Fruit fly (Drosophila melanogaster) whole organism, pupa: ENCODE data around the gene CG6184.

ENCODE experiments used
- CG10348 ChIP-seq: fragments of 200-800 bp; sonication (Bioruptor generic); IDR thresholded peaks from 2 replicates; pipeline ENCODE4 v1.3.6; 2022; ENCODE audit warnings: missing biosample characterization, missing genetic modification characterization
- CG12605 ChIP-seq: fragments of 200-800 bp; sonication (Bioruptor generic); IDR thresholded peaks from 2 replicates; pipeline ENCODE4 v1.3.6; 2022; ENCODE audit warnings: missing biosample characterization, missing genetic modification characterization
- CG13204 ChIP-seq: fragments of 200-800 bp; sonication (Bioruptor generic); optimal IDR thresholded peaks from 2 replicates; lab custom pipeline; 2018; ENCODE audit warnings: missing biosample characterization, mild to moderate bottlenecking, missing genetic modification characterization, moderate library complexity
- CG14655 ChIP-seq: fragments of 200-800 bp; sonication (Bioruptor generic); optimal IDR thresholded peaks from 3 replicates; lab custom pipeline; 2017; ENCODE audit warnings: mild to moderate bottlenecking, missing biosample characterization, missing genetic modification reagents, missing genetic modification characterization
- CG15710 ChIP-seq: fragments of 200-800 bp; sonication (Bioruptor generic); optimal IDR thresholded peaks from 2 replicates; lab custom pipeline; 2018; ENCODE audit warnings: missing biosample characterization, mild to moderate bottlenecking, missing genetic modification characterization, moderate library complexity
- CG17806 ChIP-seq: fragments of 200-800 bp; sonication (Bioruptor generic); optimal IDR thresholded peaks from 2 replicates; lab custom pipeline; 2018; ENCODE audit warnings: missing biosample characterization, mild to moderate bottlenecking, missing genetic modification characterization, moderate library complexity
- CG32121 ChIP-seq: fragments of 200-800 bp; sonication (Bioruptor generic); IDR thresholded peaks from 2 replicates; pipeline ENCODE4 v1.3.6; 2022; ENCODE audit warnings: missing biosample characterization, missing genetic modification characterization
- CG34367 ChIP-seq: fragments of 200-800 bp; sonication (Bioruptor generic); optimal IDR thresholded peaks from 2 replicates; lab custom pipeline; 2018; ENCODE audit warnings: missing biosample characterization, mild to moderate bottlenecking, missing genetic modification characterization
- CG4496 ChIP-seq: fragments of 200-800 bp; sonication (Bioruptor generic); IDR thresholded peaks from 3 replicates; pipeline ENCODE4 v1.3.6; 2022; ENCODE audit warnings: missing biosample characterization, missing genetic modification characterization
- CG8159 ChIP-seq: fragments of 200-800 bp; sonication (Bioruptor generic); optimal IDR thresholded peaks from 3 replicates; lab custom pipeline; 2018; ENCODE audit warnings: missing biosample characterization, mild to moderate bottlenecking, missing genetic modification characterization, moderate library complexity
- CG8301 ChIP-seq: fragments of 200-800 bp; sonication (Bioruptor generic); optimal IDR thresholded peaks from 2 replicates; lab custom pipeline; 2018; ENCODE audit warnings: missing biosample characterization, mild to moderate bottlenecking, missing genetic modification characterization
- CG9948 ChIP-seq: fragments of 200-800 bp; sonication (Bioruptor generic); optimal IDR thresholded peaks from 2 replicates; lab custom pipeline; 2018; ENCODE audit warnings: missing biosample characterization, mild to moderate bottlenecking, missing genetic modification characterization, moderate library complexity
- D1 ChIP-seq: fragments of 200-800 bp; sonication (Bioruptor generic); optimal IDR thresholded peaks from 2 replicates; lab custom pipeline; 2018; ENCODE audit warnings: missing biosample characterization, mild to moderate bottlenecking, missing genetic modification characterization, moderate library complexity
- EcR ChIP-seq: fragments of 200-800 bp; sonication (Bioruptor generic); optimal IDR thresholded peaks from 3 replicates; lab custom pipeline; 2019; ENCODE audit warnings: missing biosample characterization, missing genetic modification characterization, mild to moderate bottlenecking, moderate library complexity, missing genetic modification reagents
- Ets98B ChIP-seq: fragments of 200-800 bp; sonication (Bioruptor generic); IDR thresholded peaks from 2 replicates; pipeline ENCODE4 v1.3.6; 2022; ENCODE audit warnings: missing biosample characterization, missing genetic modification characterization
- Pif1A ChIP-seq: fragments of 200-800 bp; sonication (Bioruptor generic); optimal IDR thresholded peaks from 3 replicates; lab custom pipeline; 2016; ENCODE audit warnings: missing biosample characterization, missing genetic modification characterization
- Pif1B ChIP-seq: fragments of 200-800 bp; sonication (Bioruptor generic); optimal IDR thresholded peaks from 3 replicates; lab custom pipeline; 2016; ENCODE audit warnings: missing biosample characterization, missing genetic modification characterization
- Snoo ChIP-seq: fragments of 200-800 bp; sonication (Bioruptor generic); optimal IDR thresholded peaks from 3 replicates; lab custom pipeline; 2017; ENCODE audit warnings: missing biosample characterization, mild to moderate bottlenecking, missing genetic modification characterization, inconsistent platforms
- fd96Ca ChIP-seq: fragments of 200-800 bp; sonication (Bioruptor generic); IDR thresholded peaks from 3 replicates; pipeline ENCODE4 v1.3.6; 2022; ENCODE audit warnings: missing biosample characterization, missing genetic modification characterization
- gl ChIP-seq: fragments of 200-800 bp; sonication (Bioruptor generic); optimal IDR thresholded peaks from 2 replicates; lab custom pipeline; 2018; ENCODE audit warnings: missing biosample characterization, mild to moderate bottlenecking, missing genetic modification characterization
- rn ChIP-seq: fragments of 200-800 bp; sonication (Bioruptor generic); IDR thresholded peaks from 2 replicates; pipeline ENCODE4 v1.3.6; 2022; ENCODE audit warnings: missing biosample characterization, missing genetic modification characterization

The CG6184 gene

dm6 chr3R:19634649-19635048 is 23.0 kb downstream of the CG6184 start, which contains the start of gene CG34138:
Gene CG34138, plus strand, starts transcription at chr3R:19634949.
- TF ChIP-seq rn (GFP tag; lab: Robert Waterston, UW) (no peak), CG17806 (tag; lab: Kevin White, UChicago) (no peak), Pif1B (no peak), CG9948 (tag; lab: Kevin White, UChicago) (no peak), gl (tag; lab: Kevin White, UChicago) (no peak), D1 (tag; lab: Kevin White, UChicago) (no peak)

- TF ChIP-seq CG13204 (GFP tag; lab: Kevin White, UChicago) (peak; percentile 92), CG32121 (GFP tag; lab: Robert Waterston, UW) (0 out of 2 replicates have a peak, but pooled peaks have one; percentile 42), rn (GFP tag; lab: Robert Waterston, UW) (no peak)
- TF ChIP-seq, all 21 proteins: peak for 2
Measured at dm6 chr3R:19632685-19633116, 25.0 kb downstream of the CG6184 start, which contains the start of gene CG6231. Gene CG6231, minus strand, starts transcription at chr3R:19632718.

- TF ChIP-seq CG13204 (GFP tag; lab: Kevin White, UChicago): no peak
- peak; percentile 26 for TF ChIP-seq Pif1A
- TF ChIP-seq CG15710 (tag; lab: Kevin White, UChicago): no peak
- no peak for TF ChIP-seq CG10348 (GFP tag; lab: Robert Waterston, UW)
- peak; percentile 18 for TF ChIP-seq CG17806 (tag; lab: Kevin White, UChicago)
- no peak for TF ChIP-seq fd96Ca (GFP tag; lab: Robert Waterston, UW)
- no peak for TF ChIP-seq CG32121 (GFP tag; lab: Robert Waterston, UW)
- no peak for TF ChIP-seq Snoo (tag; lab: Kevin White, UChicago)
- TF ChIP-seq CG14655: peak; percentile 78
- no peak for TF ChIP-seq Pif1B
- TF ChIP-seq CG12605 (GFP tag; lab: Robert Waterston, UW): no peak
- TF ChIP-seq CG34367 (tag; lab: Kevin White, UChicago): no peak
- TF ChIP-seq CG8301: peak; percentile 68
- peak; percentile 41 for TF ChIP-seq CG8159
- no peak for TF ChIP-seq rn (GFP tag; lab: Robert Waterston, UW)
- TF ChIP-seq, all 21 proteins: peak for 5
Measured at dm6 chr3R:19627792-19628522, 29.7 kb downstream of the CG6184 start.

dm6 chr3R:19625300-19626230 is 32.1 kb downstream of the CG6184 start:
- TF ChIP-seq CG8159: peak; percentile 8
- no peak for TF ChIP-seq Pif1B
- peak; percentile 14 for TF ChIP-seq CG14655
- TF ChIP-seq CG8301: no peak
- TF ChIP-seq CG10348 (GFP tag; lab: Robert Waterston, UW): no peak
- TF ChIP-seq gl (tag; lab: Kevin White, UChicago): no peak
- no peak for TF ChIP-seq rn (GFP tag; lab: Robert Waterston, UW)
- no peak for TF ChIP-seq CG4496 (GFP tag; lab: Robert Waterston, UW)
- TF ChIP-seq CG9948 (tag; lab: Kevin White, UChicago): no peak
- no peak for TF ChIP-seq fd96Ca (GFP tag; lab: Robert Waterston, UW)
- TF ChIP-seq CG13204 (GFP tag; lab: Kevin White, UChicago): no peak
- TF ChIP-seq Snoo (tag; lab: Kevin White, UChicago): no peak
- peak; percentile 33 for TF ChIP-seq EcR (GFP tag; lab: Kevin White, UChicago)
- TF ChIP-seq CG17806 (tag; lab: Kevin White, UChicago): no peak
- TF ChIP-seq CG32121 (GFP tag; lab: Robert Waterston, UW): no peak
- no peak for TF ChIP-seq CG34367 (tag; lab: Kevin White, UChicago)
- TF ChIP-seq CG15710 (tag; lab: Kevin White, UChicago): no peak
- TF ChIP-seq D1 (tag; lab: Kevin White, UChicago): no peak
- no peak for TF ChIP-seq Pif1A

dm6 chr3R:19624482-19624881 is 33.2 kb downstream of the CG6184 start:
- TF ChIP-seq D1 (tag; lab: Kevin White, UChicago): no peak
- 0 out of 3 replicates have a peak, but pooled peaks have one; percentile 19 for TF ChIP-seq CG4496 (GFP tag; lab: Robert Waterston, UW)

DNA sequence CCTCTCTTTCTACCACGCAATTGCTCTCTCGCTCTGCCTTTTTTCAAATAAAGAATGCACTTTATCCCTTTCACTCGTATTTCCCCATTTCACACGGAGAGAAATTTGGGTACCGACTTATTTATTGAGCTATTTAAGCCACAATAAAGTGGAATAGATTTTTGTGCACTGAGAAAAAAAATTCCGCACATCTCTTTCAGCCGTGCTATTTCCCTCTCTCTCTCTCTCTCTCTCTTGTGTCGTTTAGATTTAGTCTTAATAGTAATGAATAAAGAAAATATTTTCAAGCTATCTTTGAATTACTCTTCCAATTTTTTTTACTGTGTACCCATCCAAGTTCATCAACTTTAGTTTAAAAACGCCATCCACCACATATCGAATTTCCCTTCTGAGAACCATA is 34.1 kb downstream of the CG6184 start:
- peak; percentile 67 for TF ChIP-seq CG8159
- peak; percentile 65 for TF ChIP-seq CG15710 (tag; lab: Kevin White, UChicago)
- peak; percentile 51; the same call in 1 of the 2 replicates for TF ChIP-seq CG12605 (GFP tag; lab: Robert Waterston, UW)
- TF ChIP-seq CG10348 (GFP tag; lab: Robert Waterston, UW): no peak
- no peak for TF ChIP-seq D1 (tag; lab: Kevin White, UChicago)
- peak; percentile 76 for TF ChIP-seq CG4496 (GFP tag; lab: Robert Waterston, UW)
- no peak for TF ChIP-seq gl (tag; lab: Kevin White, UChicago)
- peak; percentile 6 for TF ChIP-seq CG13204 (GFP tag; lab: Kevin White, UChicago)
- TF ChIP-seq CG8301: peak; percentile 68
- TF ChIP-seq Pif1A: peak; percentile 80
- peak; percentile 44; the same call in 1 of the 2 replicates for TF ChIP-seq rn (GFP tag; lab: Robert Waterston, UW)
- TF ChIP-seq Ets98B: peak; percentile 65
- peak; percentile 76 for TF ChIP-seq CG14655
- TF ChIP-seq Pif1B: peak; percentile 57
- peak; percentile 57 for TF ChIP-seq CG34367 (tag; lab: Kevin White, UChicago)
- TF ChIP-seq Snoo (tag; lab: Kevin White, UChicago): peak; percentile 62
- TF ChIP-seq fd96Ca (GFP tag; lab: Robert Waterston, UW): peak; percentile 76
- TF ChIP-seq CG9948 (tag; lab: Kevin White, UChicago): peak; percentile 62
- peak; percentile 61 for TF ChIP-seq EcR (GFP tag; lab: Kevin White, UChicago)
- peak; percentile 55 for TF ChIP-seq CG32121 (GFP tag; lab: Robert Waterston, UW)
- peak; percentile 57 for TF ChIP-seq CG17806 (tag; lab: Kevin White, UChicago)
